Fruit fly (Drosophila melanogaster) whole organism, embryonic: ENCODE results near the gene CG14104.

Experiments used
- Bdp1 ChIP-seq: fragments of 200-800 bp; sonication (Bioruptor generic); optimal IDR thresholded peaks from 3 replicates; lab custom pipeline; 2016; ENCODE audit warnings: missing biosample characterization, missing genetic modification characterization
- Bgb ChIP-seq: fragments of 200-800 bp; sonication (Bioruptor generic); IDR thresholded peaks from 2 replicates; pipeline ENCODE4 v1.3.6; 2022; ENCODE audit warnings: missing biosample characterization, missing genetic modification characterization; ENCODE audit not compliant: partially characterized antibody
- CG15269 ChIP-seq: fragments of 200-800 bp; sonication (Bioruptor generic); optimal IDR thresholded peaks from 2 replicates; lab custom pipeline; 2018; ENCODE audit warnings: missing biosample characterization, mild to moderate bottlenecking, missing genetic modification characterization, moderate library complexity
- CG16813 ChIP-seq: fragments of 200-800 bp; sonication (Bioruptor generic); IDR thresholded peaks from 3 replicates; pipeline ENCODE4 v1.3.6; 2022; ENCODE audit warnings: missing biosample characterization, missing genetic modification characterization; ENCODE audit not compliant: partially characterized antibody
- CG16815 ChIP-seq: fragments of 200-800 bp; sonication (Bioruptor generic); optimal IDR thresholded peaks from 3 replicates; lab custom pipeline; 2017; ENCODE audit warnings: missing biosample characterization, mild to moderate bottlenecking, missing genetic modification characterization
- CG2116 ChIP-seq: fragments of 200-800 bp; sonication (Bioruptor generic); optimal IDR thresholded peaks from 3 replicates; lab custom pipeline; 2018; ENCODE audit warnings: missing biosample characterization, mild to moderate bottlenecking, missing genetic modification characterization
- CG2129 ChIP-seq: fragments of 200-800 bp; sonication (Bioruptor generic); IDR thresholded peaks from 2 replicates; pipeline ENCODE4 v1.3.6; 2022; ENCODE audit warnings: missing biosample characterization, missing genetic modification characterization; ENCODE audit not compliant: partially characterized antibody
- CG4360 ChIP-seq: fragments of 200-800 bp; sonication (Bioruptor generic); IDR thresholded peaks from 2 replicates; pipeline ENCODE4 v1.3.6; 2022; ENCODE audit warnings: missing biosample characterization, missing genetic modification characterization
- CG4404 ChIP-seq: fragments of 200-800 bp; sonication (Bioruptor generic); IDR thresholded peaks from 2 replicates; pipeline ENCODE4 v1.3.6; 2022; ENCODE audit warnings: missing biosample characterization, missing genetic modification characterization
- CG5180 ChIP-seq: fragments of 200-800 bp; sonication (Bioruptor generic); optimal IDR thresholded peaks from 3 replicates; lab custom pipeline; 2017; ENCODE audit warnings: missing biosample characterization, missing genetic modification characterization, mild to moderate bottlenecking, moderate library complexity, missing genetic modification reagents
- CG7963 ChIP-seq: fragments of 200-800 bp; sonication (Bioruptor generic); IDR thresholded peaks from 3 replicates; pipeline ENCODE4 v1.3.6; 2022; ENCODE audit warnings: missing biosample characterization, missing genetic modification characterization; ENCODE audit not compliant: partially characterized antibody
- CG7987 ChIP-seq: fragments of 200-800 bp; sonication (Bioruptor generic); optimal IDR thresholded peaks from 2 replicates; lab custom pipeline; 2018; ENCODE audit warnings: missing biosample characterization, mild to moderate bottlenecking, missing genetic modification characterization, moderate library complexity
- CG8359 ChIP-seq: fragments of 200-800 bp; sonication (Bioruptor generic); optimal IDR thresholded peaks from 2 replicates; lab custom pipeline; 2017; ENCODE audit warnings: missing biosample characterization, mild to moderate bottlenecking, missing genetic modification characterization, borderline replicate concordance
- CrebB ChIP-seq: fragments of 200-800 bp; sonication (Bioruptor generic); optimal IDR thresholded peaks from 3 replicates; lab custom pipeline; 2018; ENCODE audit warnings: missing biosample characterization, mild to moderate bottlenecking, missing genetic modification characterization
- Dek ChIP-seq: fragments of 200-800 bp; sonication (Bioruptor generic); optimal IDR thresholded peaks from 3 replicates; lab custom pipeline; 2019; ENCODE audit warnings: missing biosample characterization, mild to moderate bottlenecking, missing genetic modification characterization, moderate library complexity
- Dll ChIP-seq: fragments of 200-800 bp; sonication (Bioruptor generic); IDR thresholded peaks from 4 replicates; pipeline ENCODE4 v1.3.6; 2022; ENCODE audit warnings: missing biosample characterization, missing genetic modification characterization; ENCODE audit not compliant: partially characterized antibody
- Doc3 ChIP-seq: fragments of 200-800 bp; sonication (Bioruptor generic); IDR thresholded peaks from 3 replicates; pipeline ENCODE4 v1.3.6; 2022; ENCODE audit warnings: missing biosample characterization, missing genetic modification characterization; ENCODE audit not compliant: partially characterized antibody
- Dp ChIP-seq: fragments of 200-800 bp; sonication (Bioruptor generic); optimal IDR thresholded peaks from 2 replicates; lab custom pipeline; 2018; ENCODE audit warnings: missing biosample characterization, mild to moderate bottlenecking, missing genetic modification characterization, moderate library complexity
- Dref ChIP-seq: fragments of 200-800 bp; sonication (Bioruptor generic); IDR thresholded peaks from 2 replicates; pipeline ENCODE4 v1.3.6; 2022; ENCODE audit warnings: missing biosample characterization, missing genetic modification characterization
- E2f2 ChIP-seq: fragments of 200-800 bp; sonication (Bioruptor generic); IDR thresholded peaks from 2 replicates; pipeline ENCODE4 v1.3.6; 2022; ENCODE audit warnings: missing biosample characterization, missing genetic modification characterization
- MESR4 ChIP-seq: fragments of 200-800 bp; sonication (Bioruptor generic); optimal IDR thresholded peaks from 2 replicates; lab custom pipeline; 2018; ENCODE audit warnings: missing biosample characterization, mild to moderate bottlenecking, missing genetic modification characterization, moderate library complexity
- Nf-YC ChIP-seq: fragments of 200-800 bp; optimal IDR thresholded peaks from 3 replicates; lab custom pipeline; 2019; ENCODE audit warnings: missing biosample characterization, mild to moderate bottlenecking, missing genetic modification characterization, moderate library complexity
- Opbp ChIP-seq: fragments of 200-800 bp; sonication (Bioruptor generic); IDR thresholded peaks from 3 replicates; pipeline ENCODE4 v1.3.6; 2022; ENCODE audit warnings: missing biosample characterization, missing genetic modification characterization; ENCODE audit not compliant: partially characterized antibody
- Scr ChIP-seq: fragments of 200-800 bp; sonication (Bioruptor generic); IDR thresholded peaks from 2 replicates; pipeline ENCODE4 v1.3.6; 2022; ENCODE audit warnings: missing biosample characterization, missing genetic modification characterization; ENCODE audit not compliant: partially characterized antibody
- Sry-δ ChIP-seq: fragments of 200-800 bp; sonication (Bioruptor generic); optimal IDR thresholded peaks from 2 replicates; lab custom pipeline; 2016; ENCODE audit warnings: missing biosample characterization, missing genetic modification characterization
- al ChIP-seq: fragments of 200-800 bp; sonication (Bioruptor generic); IDR thresholded peaks from 2 replicates; pipeline ENCODE4 v1.3.6; 2022; ENCODE audit warnings: missing biosample characterization, missing genetic modification characterization
- bbx ChIP-seq: fragments of 200-800 bp; sonication (Bioruptor generic); IDR thresholded peaks from 2 replicates; pipeline ENCODE4 v1.3.6; 2022; ENCODE audit warnings: missing biosample characterization, missing genetic modification characterization; ENCODE audit not compliant: partially characterized antibody
- br ChIP-seq: fragments of >200 bp; optimal IDR thresholded peaks from 2 replicates; lab custom pipeline; 2017
- chinmo ChIP-seq: fragments of 200-800 bp; sonication (Bioruptor generic); IDR thresholded peaks from 4 replicates; pipeline ENCODE4 v1.3.6; 2022; ENCODE audit warnings: missing biosample characterization, missing genetic modification characterization; ENCODE audit not compliant: partially characterized antibody
- crp ChIP-seq, 2 experiments: fragments of 200-800 bp; sonication (Bioruptor generic); optimal IDR thresholded peaks; 2 replicates in 1 of 2; 3 replicates in 1 of 2; lab custom pipeline; 2017; ENCODE audit warnings: missing biosample characterization in 2 of 2, missing genetic modification characterization in 2 of 2, mild to moderate bottlenecking in 1 of 2, moderate library complexity in 1 of 2
- fd64A ChIP-seq: fragments of 200-800 bp; sonication (Bioruptor generic); optimal IDR thresholded peaks from 3 replicates; lab custom pipeline; 2018; ENCODE audit warnings: missing biosample characterization, mild to moderate bottlenecking, missing genetic modification characterization
- her ChIP-seq: fragments of 200-800 bp; sonication (Bioruptor generic); optimal IDR thresholded peaks from 2 replicates; lab custom pipeline; 2016; ENCODE audit warnings: missing biosample characterization, missing genetic modification characterization
- inv ChIP-seq: fragments of 200-800 bp; sonication (Bioruptor generic); IDR thresholded peaks from 2 replicates; pipeline ENCODE4 v1.3.6; 2022; ENCODE audit warnings: missing biosample characterization, missing genetic modification characterization; ENCODE audit not compliant: partially characterized antibody
- knrl ChIP-seq: fragments of 200-800 bp; sonication (Bioruptor generic); IDR thresholded peaks from 3 replicates; pipeline ENCODE4 v1.3.6; 2022; ENCODE audit warnings: missing biosample characterization, missing genetic modification characterization; ENCODE audit not compliant: partially characterized antibody
- maf-S ChIP-seq: fragments of 200-800 bp; sonication (Bioruptor generic); optimal IDR thresholded peaks from 2 replicates; lab custom pipeline; 2016; ENCODE audit warnings: missing biosample characterization, missing genetic modification characterization
- pzg ChIP-seq: fragments of 200-800 bp; sonication (Bioruptor generic); optimal IDR thresholded peaks from 3 replicates; lab custom pipeline; 2018; ENCODE audit warnings: missing biosample characterization, mild to moderate bottlenecking, missing genetic modification characterization, moderate library complexity
- sens ChIP-seq: fragments of 200-800 bp; sonication (Bioruptor generic); peaks from one replicate; lab custom pipeline; 2016; ENCODE audit warnings: missing biosample characterization, missing genetic modification characterization
- sna ChIP-seq: fragments of 200-800 bp; sonication (Bioruptor generic); IDR thresholded peaks from 2 replicates; pipeline ENCODE4 v1.3.6; 2022; ENCODE audit warnings: missing biosample characterization, missing genetic modification characterization; ENCODE audit not compliant: partially characterized antibody
- sqz ChIP-seq: fragments of 200-800 bp; sonication (Bioruptor generic); optimal IDR thresholded peaks from 3 replicates; lab custom pipeline; 2018; ENCODE audit warnings: missing biosample characterization, mild to moderate bottlenecking, missing genetic modification characterization
- stwl ChIP-seq: fragments of 200-800 bp; sonication (Bioruptor generic); optimal IDR thresholded peaks from 3 replicates; lab custom pipeline; 2018; ENCODE audit warnings: missing biosample characterization, mild to moderate bottlenecking, missing genetic modification characterization, moderate library complexity
- tna ChIP-seq: fragments of 200-800 bp; sonication (Bioruptor generic); IDR thresholded peaks from 2 replicates; pipeline ENCODE4 v1.3.6; 2022; ENCODE audit warnings: missing biosample characterization, missing genetic modification characterization; ENCODE audit not compliant: partially characterized antibody
- trem ChIP-seq: fragments of 200-800 bp; optimal IDR thresholded peaks from 3 replicates; lab custom pipeline; 2019; ENCODE audit warnings: missing biosample characterization, mild to moderate bottlenecking, missing genetic modification characterization, moderate library complexity
- unc-4 ChIP-seq: fragments of 200-800 bp; sonication (Bioruptor generic); IDR thresholded peaks from 2 replicates; pipeline ENCODE4 v1.3.6; 2022; ENCODE audit warnings: missing biosample characterization, missing genetic modification characterization; ENCODE audit not compliant: partially characterized antibody
- vnd ChIP-seq: fragments of 200-800 bp; sonication (Bioruptor generic); IDR thresholded peaks from 3 replicates; pipeline ENCODE4 v1.3.6; 2022; ENCODE audit warnings: missing biosample characterization, missing genetic modification characterization; ENCODE audit not compliant: partially characterized antibody
- zen2 ChIP-seq: fragments of 200-800 bp; sonication (Bioruptor generic); IDR thresholded peaks from 3 replicates; pipeline ENCODE4 v1.3.6; 2022; ENCODE audit warnings: missing biosample characterization, missing genetic modification characterization; ENCODE audit not compliant: partially characterized antibody
- zfh1 ChIP-seq: fragments of 200-800 bp; sonication (Bioruptor generic); IDR thresholded peaks from 3 replicates; pipeline ENCODE4 v1.3.6; 2022; ENCODE audit warnings: missing biosample characterization, missing genetic modification characterization

The CG14104 gene

DNA sequence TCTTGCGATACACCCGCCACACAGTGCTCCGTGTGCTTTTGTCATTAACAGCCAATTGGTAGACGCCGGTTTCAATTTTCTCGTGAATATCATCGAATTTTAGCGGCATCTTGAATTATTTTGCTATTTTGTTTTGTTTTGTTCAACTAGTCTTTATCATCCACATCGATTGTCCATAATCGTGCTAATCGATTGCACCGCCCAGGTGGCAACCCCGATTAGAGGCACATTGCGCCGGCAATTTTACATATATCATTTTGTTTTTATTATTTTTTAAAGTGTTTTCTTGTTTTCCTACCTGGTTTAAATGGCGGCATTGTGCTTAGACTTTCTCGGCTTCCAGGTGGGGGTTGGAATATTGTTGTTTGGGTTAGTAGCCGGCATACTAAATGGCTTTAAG is 1.1 kb downstream of the CG14104 start, which contains the start of gene CG34116 (continued):
- TF ChIP-seq E2f2 (GFP tag; lab: Robert Waterston, UW) (peak; percentile 15; the same call in 1 of the 2 replicates), CG4404 (GFP tag; lab: Robert Waterston, UW) (no peak)

DNA sequence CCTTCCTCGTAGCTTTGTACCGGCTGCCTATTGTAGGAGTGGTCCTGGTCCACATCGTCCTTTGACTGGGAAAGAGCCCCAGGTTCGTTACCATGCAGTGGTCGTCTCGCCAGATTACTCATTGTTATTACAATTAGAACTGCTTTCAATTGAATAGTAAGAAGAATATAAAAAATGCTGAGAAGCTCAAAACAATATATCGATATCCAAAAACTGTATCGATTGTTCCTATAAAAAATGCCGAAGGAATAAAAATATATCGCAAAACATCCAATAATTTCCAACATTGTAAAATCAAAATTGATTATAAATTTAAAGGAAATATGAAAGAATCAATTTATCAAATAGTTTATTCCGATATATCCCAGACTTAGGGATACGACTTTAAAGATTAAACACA is 2.1 kb downstream of the CG14104 start, which contains the start of the genes TORIP and Ccdc58:
TSS of gene TORIP (minus strand) at position 173 of the 400 bp plus-strand sequence.
TSS of gene Ccdc58 (plus strand) at position 274 of the 400 bp plus-strand sequence.
- TF ChIP-seq Dll (GFP tag; lab: Robert Waterston, UW) = peak; percentile 85
- peak; percentile 5 for TF ChIP-seq Dp (GFP tag; lab: Kevin White, UChicago)
- TF ChIP-seq zfh1 (GFP tag; lab: Robert Waterston, UW) = no peak
- 0 out of 4 replicates have a peak, but pooled peaks have one; percentile 21 for TF ChIP-seq chinmo (GFP tag; lab: Robert Waterston, UW)
- TF ChIP-seq trem (tag; lab: Kevin White, UChicago) = peak; percentile 25
- peak; percentile 20 for TF ChIP-seq Sry-δ (GFP tag; lab: Kevin White, UChicago)
- peak; percentile 70 for TF ChIP-seq vnd (GFP tag; lab: Robert Waterston, UW)
- peak; percentile 72 for TF ChIP-seq CG16813 (GFP tag; lab: Robert Waterston, UW)
- no peak for TF ChIP-seq CG7987 (GFP tag; lab: Kevin White, UChicago)
- no peak for TF ChIP-seq her
- TF ChIP-seq Nf-YC (tag; lab: Kevin White, UChicago) = no peak
- peak; percentile 60; the same call in 2 of the 3 replicates for TF ChIP-seq Opbp (GFP tag; lab: Robert Waterston, UW)
- TF ChIP-seq sqz = no peak
- TF ChIP-seq pzg (GFP tag; lab: Kevin White, UChicago) = peak; percentile 17
- no peak for TF ChIP-seq fd64A (GFP tag; lab: Kevin White, UChicago)
- peak in 1 of 2 experiments; percentile 29 for TF ChIP-seq crp (GFP tag; optimal IDR thresholded peaks at IDR 0.05; lab: Kevin White, UChicago)
- TF ChIP-seq MESR4 (GFP tag; lab: Kevin White, UChicago) = peak; percentile 27
- no peak for TF ChIP-seq CG15269 (tag; lab: Kevin White, UChicago)
- peak; percentile 72 for TF ChIP-seq Bgb (GFP tag; lab: Robert Waterston, UW)
- TF ChIP-seq CG2116 = peak; percentile 52
- TF ChIP-seq Doc3 = peak; percentile 82
- no peak for TF ChIP-seq CG8359 (GFP tag; lab: Kevin White, UChicago)
- peak; percentile 67 for TF ChIP-seq CG2129 (GFP tag; lab: Robert Waterston, UW)
- TF ChIP-seq CG5180 (GFP tag; lab: Kevin White, UChicago) = no peak
- TF ChIP-seq inv (GFP tag; lab: Robert Waterston, UW) = peak; percentile 72
- TF ChIP-seq unc-4 (GFP tag; lab: Robert Waterston, UW) = peak; percentile 85
- no peak for TF ChIP-seq Dek (tag; lab: Kevin White, UChicago)
- TF ChIP-seq Scr = peak; percentile 82
- TF ChIP-seq CrebB = no peak
- TF ChIP-seq CG16815 (GFP tag; lab: Kevin White, UChicago) = no peak
- TF ChIP-seq CG4360 (GFP tag; lab: Robert Waterston, UW) = no peak
- peak; percentile 17 for TF ChIP-seq sens (GFP tag; lab: Kevin White, UChicago)
- 0 out of 3 replicates have a peak, but pooled peaks have one; percentile 54 for TF ChIP-seq CG7963 (GFP tag; lab: Robert Waterston, UW)
- peak; percentile 76 for TF ChIP-seq sna (GFP tag; lab: Robert Waterston, UW)
- TF ChIP-seq al (GFP tag; lab: Robert Waterston, UW) = no peak
- no peak for TF ChIP-seq tna
- peak; percentile 77 for TF ChIP-seq bbx (GFP tag; lab: Robert Waterston, UW)
- no peak for TF ChIP-seq maf-S (GFP tag; lab: Kevin White, UChicago)
- no peak for TF ChIP-seq Bdp1
- TF ChIP-seq stwl (tag; lab: Kevin White, UChicago) = peak; percentile 55
- peak; percentile 63; the same call in 2 of the 3 replicates for TF ChIP-seq knrl
- TF ChIP-seq br = no peak
- TF ChIP-seq Dref (GFP tag; lab: Robert Waterston, UW) = peak; percentile 64
- TF ChIP-seq zen2 (GFP tag; lab: Robert Waterston, UW) = peak; percentile 69; the same call in 2 of the 3 replicates
